Worm (Caenorhabditis elegans): ENCODE data around the gene best-1.

Gene best-1

ce11 chrIV:13127720-13128119 lies 18.1 kb upstream of the best-1 start:
- TF ChIP-seq mab-5 (tag; optimal IDR thresholded peaks at IDR 0.05): no peak
- TF ChIP-seq ces-1 (GFP tag; optimal IDR thresholded peaks at IDR 0.05): peak; percentile 55

- peak; percentile 92 for TF ChIP-seq hlh-1 (tag; optimal IDR thresholded peaks at IDR 0.05)
- TF ChIP-seq nhr-2 (tag; optimal IDR thresholded peaks at IDR 0.05): no peak
- no peak for TF ChIP-seq nhr-28 (tag; optimal IDR thresholded peaks at IDR 0.05)
- TF ChIP-seq unc-62 (GFP tag; optimal IDR thresholded peaks at IDR 0.05): peak; percentile 17
These were observed 16.4 kb upstream of the best-1 start for ce11 chrIV:13125999-13126398.

DNA sequence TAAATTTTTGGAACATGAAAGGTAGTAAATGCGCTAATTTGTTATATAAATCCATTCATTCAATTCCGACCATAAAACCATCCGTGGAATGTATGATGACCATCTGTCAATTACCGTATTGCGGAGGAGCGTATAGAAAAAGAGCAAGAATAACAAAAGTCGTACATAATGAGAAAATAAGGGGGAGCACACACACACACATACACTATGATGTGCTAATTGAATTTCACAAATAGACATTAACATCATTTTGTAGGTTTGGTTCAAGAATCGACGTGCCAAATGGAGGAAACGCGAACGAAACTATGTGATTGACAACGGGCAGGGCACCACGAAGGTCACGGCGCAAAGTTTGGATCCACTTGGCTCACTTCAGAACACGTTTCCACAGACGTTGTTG lies 11.8 kb upstream of the best-1 start:
- TF ChIP-seq lsy-2 (tag; optimal IDR thresholded peaks at IDR 0.05) (no peak), flh-1 (GFP tag; optimal IDR thresholded peaks at IDR 0.05) (no peak), cnd-1 (tag; optimal IDR thresholded peaks at IDR 0.05) (peak; percentile 57), ces-1 (GFP tag; optimal IDR thresholded peaks at IDR 0.05) (peak; percentile 67)

DNA sequence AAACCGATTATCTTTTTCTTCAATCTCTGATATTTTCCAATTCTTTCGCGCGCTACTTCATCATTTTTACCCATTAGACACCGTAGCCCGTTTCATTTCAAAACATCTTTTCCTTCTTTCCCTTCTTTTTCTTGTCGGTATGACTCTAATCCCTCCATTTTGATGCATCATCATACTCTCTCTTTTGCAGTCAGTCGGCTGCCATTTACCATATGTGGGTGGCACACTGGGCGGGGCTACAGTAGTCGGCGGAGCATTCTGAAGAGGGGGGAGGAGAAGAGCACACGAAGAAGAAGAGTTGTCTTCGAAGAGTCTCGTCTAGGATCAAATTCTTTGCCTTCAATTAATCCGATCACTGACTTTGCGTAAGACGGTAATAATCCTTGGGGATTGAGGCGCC lies 9.2 kb upstream of the best-1 start, which contains the start of gene unc-30:
TSS of gene unc-30 (plus strand) at position 184 of the 400 bp plus-strand sequence.
- TF ChIP-seq nhr-28 (tag; optimal IDR thresholded peaks at IDR 0.05): no peak
- TF ChIP-seq lsy-2 (tag; optimal IDR thresholded peaks at IDR 0.05): peak; percentile 58

ce11 chrIV:13116679-13117078 lies 7.1 kb upstream of the best-1 start:
- peak; percentile 59 for TF ChIP-seq nhr-2 (tag; optimal IDR thresholded peaks at IDR 0.05)
- no peak for TF ChIP-seq blmp-1 (tag; optimal IDR thresholded peaks at IDR 0.05)
- peak; percentile 51 for TF ChIP-seq cnd-1 (tag; optimal IDR thresholded peaks at IDR 0.05)
- no peak for TF ChIP-seq ztf-11 (tag; optimal IDR thresholded peaks at IDR 0.05)
- TF ChIP-seq snpc-4 (tag; optimal IDR thresholded peaks at IDR 0.05): no peak
- TF ChIP-seq unc-62 (GFP tag; optimal IDR thresholded peaks at IDR 0.05): peak; percentile 3
- peak; percentile 60 for TF ChIP-seq zip-8 (tag; optimal IDR thresholded peaks at IDR 0.05)

- TF ChIP-seq sptf-1 (tag; optimal IDR thresholded peaks at IDR 0.05) (no peak), ceh-39 (tag; optimal IDR thresholded peaks at IDR 0.05) (no peak), unc-120 (tag; optimal IDR thresholded peaks at IDR 0.05; ENCODE audit: poor library complexity, severe bottlenecking) (no peak), elt-3 (tag; optimal IDR thresholded peaks at IDR 0.05) (no peak), zip-8 (tag; optimal IDR thresholded peaks at IDR 0.05) (no peak), drap-1 (GFP tag; optimal IDR thresholded peaks at IDR 0.05) (no peak), lsy-2 (tag; optimal IDR thresholded peaks at IDR 0.05) (no peak), M03D4.4 (tag; optimal IDR thresholded peaks at IDR 0.05) (no peak), ceh-83 (GFP tag; optimal IDR thresholded peaks at IDR 0.05) (no peak), sem-2 (GFP tag; optimal IDR thresholded peaks at IDR 0.05) (no peak), hlh-1 (tag; optimal IDR thresholded peaks at IDR 0.05) (no peak), flh-1 (GFP tag; optimal IDR thresholded peaks at IDR 0.05) (no peak), ztf-11 (tag; optimal IDR thresholded peaks at IDR 0.05) (no peak), nhr-237 (tag; optimal IDR thresholded peaks at IDR 0.05) (no peak), pha-4 (tag; optimal IDR thresholded peaks at IDR 0.05) (no peak), cnd-1 (tag; optimal IDR thresholded peaks at IDR 0.05) (no peak)
These were observed 3.4 kb upstream of the best-1 start, which contains the start of gene best-2 for ce11 chrIV:13112982-13113381. best-2 (minus strand) TSS chrIV:13113082.

- TF ChIP-seq sem-2 (GFP tag; optimal IDR thresholded peaks at IDR 0.05) (no peak), nhr-76 (tag; optimal IDR thresholded peaks at IDR 0.05) (no peak), unc-120 (tag; optimal IDR thresholded peaks at IDR 0.05; ENCODE audit: poor library complexity, severe bottlenecking) (no peak), blmp-1 (tag; optimal IDR thresholded peaks at IDR 0.05) (no peak), mls-2 (tag; optimal IDR thresholded peaks at IDR 0.05) (no peak), unc-62 (GFP tag; optimal IDR thresholded peaks at IDR 0.05) (no peak), bed-3 (GFP tag; optimal IDR thresholded peaks at IDR 0.05) (no peak), elt-1 (tag; optimal IDR thresholded peaks at IDR 0.05; ENCODE audit: borderline replicate concordance, insufficient read depth) (no peak), ceh-39 (tag; optimal IDR thresholded peaks at IDR 0.05) (no peak), unc-39 (tag; optimal IDR thresholded peaks at IDR 0.05) (no peak), lin-32 (GFP tag; optimal IDR thresholded peaks at IDR 0.05) (no peak), nhr-2 (tag; optimal IDR thresholded peaks at IDR 0.05) (no peak), nhr-28 (tag; optimal IDR thresholded peaks at IDR 0.05) (no peak), ceh-83 (GFP tag; optimal IDR thresholded peaks at IDR 0.05) (no peak), ham-2 (GFP tag; optimal IDR thresholded peaks at IDR 0.05) (no peak), ces-1 (GFP tag; optimal IDR thresholded peaks at IDR 0.05) (no peak), hlh-1 (tag; optimal IDR thresholded peaks at IDR 0.05) (no peak), snpc-4 (tag; optimal IDR thresholded peaks at IDR 0.05) (no peak), lsy-2 (tag; optimal IDR thresholded peaks at IDR 0.05) (no peak)
These were observed 1.3 kb upstream of the best-1 start for ce11 chrIV:13110876-13111275.

All from whole organism, mixed stage, embryonic.